Fruit fly (Drosophila melanogaster) whole organism, embryonic: Measurements from ENCODE around the gene Chpf.

Experiments
- CG9817 ChIP-seq: fragments of 200-800 bp; sonication (Bioruptor generic); optimal IDR thresholded peaks from 2 replicates; lab custom pipeline; 2018; ENCODE audit warnings: missing biosample characterization, mild to moderate bottlenecking, missing genetic modification characterization, moderate library complexity
- bab2 ChIP-seq: fragments of 200-800 bp; sonication (Bioruptor generic); optimal IDR thresholded peaks from 2 replicates; lab custom pipeline; 2016; ENCODE audit warnings: missing biosample characterization, missing genetic modification characterization
- grau ChIP-seq: fragments of 200-800 bp; optimal IDR thresholded peaks from 3 replicates; lab custom pipeline; 2019; ENCODE audit warnings: missing biosample characterization, mild to moderate bottlenecking, missing genetic modification characterization, moderate library complexity
- wor ChIP-seq: fragments of 200-800 bp; sonication (Bioruptor generic); IDR thresholded peaks from 2 replicates; pipeline ENCODE4 v1.3.6; 2022; ENCODE audit warnings: missing biosample characterization, missing genetic modification characterization

dm6 chrX:13055228-13055627 is 57.0 kb downstream of the Chpf start, which contains the start of gene CG12715:
- TF ChIP-seq grau (tag; lab: Kevin White, UChicago), result no peak
- TF ChIP-seq CG9817 (tag; lab: Kevin White, UChicago), result no peak
- no peak for TF ChIP-seq bab2 (GFP tag; lab: Kevin White, UChicago)
- no peak for TF ChIP-seq wor (GFP tag; lab: Robert Waterston, UW)
